Fruit fly (Drosophila melanogaster): ENCODE measurements around the gene mRpL12.

DNA sequence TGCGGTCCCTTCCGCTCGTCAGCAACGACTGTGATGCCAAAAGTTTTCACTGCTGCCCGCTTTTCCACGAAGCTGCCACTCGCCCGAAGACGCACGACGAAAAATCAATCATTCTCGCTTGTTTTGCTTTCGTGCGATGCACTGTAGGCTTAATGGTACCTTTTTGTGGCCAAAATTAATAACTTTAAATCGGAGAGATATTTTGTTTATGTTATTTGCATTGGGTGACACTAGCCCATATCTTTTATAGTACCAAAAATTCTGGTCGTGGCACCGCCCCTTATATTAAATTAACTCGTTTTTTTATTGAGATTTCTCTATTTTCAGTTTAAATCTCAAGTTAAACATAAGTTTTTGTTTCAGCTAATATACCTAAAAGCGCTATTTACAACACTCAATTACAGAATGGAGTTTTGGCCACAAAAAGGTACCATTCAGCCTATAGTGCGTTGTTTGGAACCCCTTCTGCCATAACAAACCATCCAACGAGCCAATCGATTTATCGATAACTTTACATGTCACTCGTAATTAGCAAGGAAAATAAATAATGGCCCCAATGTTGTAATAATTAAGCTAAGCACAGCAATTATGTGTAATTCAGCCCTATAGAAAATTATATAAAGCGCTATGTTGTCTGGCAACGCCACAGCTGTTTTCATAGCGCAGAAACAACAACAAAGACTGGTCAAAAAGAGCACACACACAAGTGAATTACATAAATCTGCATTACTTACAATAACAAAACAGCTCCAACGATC, 3.2 kb upstream of the mRpL12 start:
- no peak for TF ChIP-seq CG8478 (optimal IDR thresholded peaks at IDR 0.05)
- TF ChIP-seq CTCF (optimal IDR thresholded peaks at IDR 0.05), result no peak

Data from S2 (cell line).